Worm (Caenorhabditis elegans): ENCODE results near the gene C44H9.6.

DNA sequence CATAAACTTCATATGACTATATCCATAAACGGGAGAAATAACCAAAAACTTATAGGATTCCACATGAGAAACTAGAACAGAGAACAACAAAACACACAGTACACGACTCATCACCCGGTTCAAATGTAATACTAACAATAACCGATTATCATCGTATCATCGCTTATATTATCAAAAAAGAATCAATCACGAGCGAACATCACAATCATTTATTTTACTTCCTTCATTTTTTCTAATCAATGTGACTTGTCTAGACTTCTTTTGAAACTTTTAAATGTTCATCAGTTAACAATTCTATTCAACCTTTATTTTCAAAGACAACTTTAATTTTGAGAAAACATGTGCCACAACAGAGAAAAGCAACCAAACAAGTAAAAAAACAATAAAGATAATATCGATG, 50.0 kb downstream of the C44H9.6 start, which contains the start of gene ugt-4:
- TF ChIP-seq lsy-2 (tag; optimal IDR thresholded peaks at IDR 0.05) (no peak), blmp-1 (tag; optimal IDR thresholded peaks at IDR 0.05) (no peak), elt-3 (tag; optimal IDR thresholded peaks at IDR 0.05) (no peak), bed-3 (GFP tag; optimal IDR thresholded peaks at IDR 0.05) (no peak), ztf-11 (tag; optimal IDR thresholded peaks at IDR 0.05) (no peak), nhr-237 (tag; optimal IDR thresholded peaks at IDR 0.05) (no peak), ces-1 (GFP tag; optimal IDR thresholded peaks at IDR 0.05) (no peak), snpc-4 (tag; optimal IDR thresholded peaks at IDR 0.05) (no peak), nhr-28 (tag; optimal IDR thresholded peaks at IDR 0.05) (no peak), lin-13 (tag; optimal IDR thresholded peaks at IDR 0.05) (no peak), ceh-83 (GFP tag; optimal IDR thresholded peaks at IDR 0.05) (no peak)

Measured in whole organism, mixed stage, embryonic.